Worm (Caenorhabditis elegans): ENCODE results near the gene F52E4.5.

- no peak for TF ChIP-seq ama-1 (optimal IDR thresholded peaks at IDR 0.05)
- TF ChIP-seq hmbx-1 (tag; optimal IDR thresholded peaks at IDR 0.05): no peak
- no peak for TF ChIP-seq flt-1 (GFP tag; IDR thresholded peaks at IDR 0.05)
- TF ChIP-seq B0310.2 (tag; optimal IDR thresholded peaks at IDR 0.05): no peak
- no peak for TF ChIP-seq tra-4 (tag; optimal IDR thresholded peaks at IDR 0.05)
- no peak for TF ChIP-seq aly-1 (tag; optimal IDR thresholded peaks at IDR 0.05)
- TF ChIP-seq pes-1 (GFP tag; IDR thresholded peaks at IDR 0.05): no peak
- TF ChIP-seq ets-7 (tag; optimal IDR thresholded peaks at IDR 0.05): no peak
These were observed 23.9 kb upstream of the F52E4.5 start for ce11 chrX:3111066-3111465.
